Fruit fly (Drosophila melanogaster) whole organism, prepupa: ENCODE results near the gene CG14687.

Source experiments
- Blimp-1 ChIP-seq: fragments of 200-800 bp; sonication (Bioruptor generic); optimal IDR thresholded peaks from 3 replicates; lab custom pipeline; 2017; ENCODE audit warnings: missing biosample characterization, missing genetic modification characterization, mild to moderate bottlenecking, moderate library complexity, missing genetic modification reagents
- CG10631 ChIP-seq: fragments of 200-800 bp; sonication (Bioruptor generic); optimal IDR thresholded peaks from 2 replicates; lab custom pipeline; 2016; ENCODE audit warnings: missing biosample characterization, missing genetic modification characterization
- CG10669 ChIP-seq: fragments of 200-800 bp; sonication (Bioruptor generic); optimal IDR thresholded peaks from 3 replicates; lab custom pipeline; 2018; ENCODE audit warnings: missing biosample characterization, mild to moderate bottlenecking, missing genetic modification characterization, moderate library complexity
- CG11902 ChIP-seq: fragments of 200-800 bp; sonication (Bioruptor generic); optimal IDR thresholded peaks from 3 replicates; lab custom pipeline; 2016; ENCODE audit warnings: missing biosample characterization, missing genetic modification characterization
- CG15336 ChIP-seq: fragments of 200-800 bp; sonication (Bioruptor generic); IDR thresholded peaks from 2 replicates; pipeline ENCODE4 v1.3.6; 2022; ENCODE audit warnings: missing biosample characterization, missing genetic modification characterization
- CG16779 ChIP-seq: fragments of 200-800 bp; sonication (Bioruptor generic); optimal IDR thresholded peaks from 3 replicates; lab custom pipeline; 2017; ENCODE audit warnings: missing biosample characterization, mild to moderate bottlenecking, missing genetic modification characterization
- CG3032 ChIP-seq: fragments of 200-800 bp; optimal IDR thresholded peaks from 2 replicates; lab custom pipeline; 2019; ENCODE audit warnings: missing biosample characterization, mild to moderate bottlenecking, missing genetic modification characterization, moderate library complexity
- CG31627 ChIP-seq: fragments of 200-800 bp; sonication (Bioruptor generic); optimal IDR thresholded peaks from 3 replicates; lab custom pipeline; 2016; ENCODE audit warnings: missing biosample characterization, missing genetic modification characterization
- CG4318 ChIP-seq: fragments of 200-800 bp; sonication (Bioruptor generic); optimal IDR thresholded peaks from 3 replicates; lab custom pipeline; 2017; ENCODE audit warnings: missing biosample characterization, mild to moderate bottlenecking, missing genetic modification characterization
- CG6163 ChIP-seq: fragments of 200-800 bp; sonication (Bioruptor generic); IDR thresholded peaks from 3 replicates; pipeline ENCODE4 v1.3.6; 2022; ENCODE audit warnings: missing biosample characterization, missing genetic modification characterization
- CG6276 ChIP-seq: fragments of 200-800 bp; sonication (Bioruptor generic); optimal IDR thresholded peaks from 2 replicates; lab custom pipeline; 2017; ENCODE audit warnings: missing biosample characterization, mild to moderate bottlenecking, missing genetic modification characterization
- CG6792 ChIP-seq: fragments of 200-800 bp; sonication (Bioruptor generic); optimal IDR thresholded peaks from 3 replicates; lab custom pipeline; 2016; ENCODE audit warnings: missing biosample characterization, missing genetic modification characterization
- CG6808 ChIP-seq: fragments of 200-800 bp; sonication (Bioruptor generic); optimal IDR thresholded peaks from 3 replicates; lab custom pipeline; 2017; ENCODE audit warnings: missing biosample characterization, missing genetic modification characterization, mild to moderate bottlenecking, moderate library complexity, missing genetic modification reagents
- CG6854 ChIP-seq: fragments of 200-800 bp; sonication (Bioruptor generic); optimal IDR thresholded peaks from 2 replicates; lab custom pipeline; 2017; ENCODE audit warnings: missing biosample characterization, mild to moderate bottlenecking, missing genetic modification characterization
- CG8632 ChIP-seq: fragments of 200-800 bp; sonication (Bioruptor generic); optimal IDR thresholded peaks from 3 replicates; lab custom pipeline; 2016; ENCODE audit warnings: missing biosample characterization, missing genetic modification characterization
- CG9139 ChIP-seq: fragments of 200-800 bp; sonication (Bioruptor generic); optimal IDR thresholded peaks from 3 replicates; lab custom pipeline; 2017; ENCODE audit warnings: missing biosample characterization, mild to moderate bottlenecking, missing genetic modification characterization
- Eip75B ChIP-seq: fragments of 200-800 bp; sonication (Bioruptor generic); optimal IDR thresholded peaks from 3 replicates; lab custom pipeline; 2016; ENCODE audit warnings: missing biosample characterization, missing genetic modification characterization
- Eip78C ChIP-seq: fragments of 200-800 bp; sonication (Bioruptor generic); peaks from one replicate; lab custom pipeline; 2016; ENCODE audit warnings: missing biosample characterization, missing genetic modification characterization
- Ets21C ChIP-seq: fragments of 200-800 bp; sonication (Bioruptor generic); optimal IDR thresholded peaks from 3 replicates; lab custom pipeline; 2016; ENCODE audit warnings: missing biosample characterization, missing genetic modification characterization
- Gug ChIP-seq: fragments of 200-800 bp; sonication (Bioruptor generic); IDR thresholded peaks from 2 replicates; pipeline ENCODE4 v1.3.6; 2022; ENCODE audit warnings: missing biosample characterization, missing genetic modification characterization
- Hr38 ChIP-seq: sonication (Bioruptor generic); optimal IDR thresholded peaks from 2 replicates; lab custom pipeline; 2016; ENCODE audit warnings: missing biosample characterization, missing genetic modification characterization
- Hr39 ChIP-seq: fragments of 200-800 bp; sonication (Bioruptor generic); optimal IDR thresholded peaks from 2 replicates; lab custom pipeline; 2016; ENCODE audit warnings: missing biosample characterization, missing genetic modification characterization
- Hr4 ChIP-seq: fragments of 200-800 bp; sonication (Bioruptor generic); optimal IDR thresholded peaks from 3 replicates; lab custom pipeline; 2016; ENCODE audit warnings: missing biosample characterization, missing genetic modification characterization
- Lpt ChIP-seq: fragments of 200-800 bp; sonication (Bioruptor generic); optimal IDR thresholded peaks from 3 replicates; lab custom pipeline; 2016; ENCODE audit warnings: missing biosample characterization, missing genetic modification characterization
- Met ChIP-seq: fragments of 200-800 bp; sonication (Bioruptor generic); optimal IDR thresholded peaks from 3 replicates; lab custom pipeline; 2016; ENCODE audit warnings: missing biosample characterization, missing genetic modification characterization
- Smox ChIP-seq: fragments of 200-800 bp; sonication (Bioruptor generic); optimal IDR thresholded peaks from 3 replicates; lab custom pipeline; 2016; ENCODE audit warnings: missing biosample characterization, missing genetic modification characterization
- Sox14 ChIP-seq: fragments of 200-800 bp; sonication (Bioruptor generic); optimal IDR thresholded peaks from 3 replicates; lab custom pipeline; 2016; ENCODE audit warnings: missing biosample characterization, missing genetic modification characterization
- Sox15 ChIP-seq: fragments of 200-800 bp; sonication (Bioruptor generic); optimal IDR thresholded peaks from 3 replicates; lab custom pipeline; 2016; ENCODE audit warnings: missing biosample characterization, missing genetic modification characterization
- achi ChIP-seq: fragments of 200-800 bp; sonication (Bioruptor generic); optimal IDR thresholded peaks from 3 replicates; lab custom pipeline; 2016; ENCODE audit warnings: missing biosample characterization, missing genetic modification characterization
- cyc ChIP-seq: fragments of 200-800 bp; sonication (Bioruptor generic); optimal IDR thresholded peaks from 3 replicates; lab custom pipeline; 2016; ENCODE audit warnings: missing biosample characterization, missing genetic modification characterization
- dac ChIP-seq: fragments of 200-800 bp; sonication (Bioruptor generic); optimal IDR thresholded peaks from 2 replicates; lab custom pipeline; 2017; ENCODE audit warnings: missing biosample characterization, mild to moderate bottlenecking, missing genetic modification characterization
- esn ChIP-seq: fragments of 200-800 bp; sonication (Bioruptor generic); optimal IDR thresholded peaks from 2 replicates; lab custom pipeline; 2016; ENCODE audit warnings: missing biosample characterization, mild to moderate bottlenecking, missing genetic modification characterization, moderate library complexity
- fd59A ChIP-seq: fragments of 200-800 bp; sonication (Bioruptor generic); optimal IDR thresholded peaks from 2 replicates; lab custom pipeline; 2017; ENCODE audit warnings: missing biosample characterization, mild to moderate bottlenecking, missing genetic modification characterization, missing genetic modification reagents
- fkh ChIP-seq: fragments of 200-800 bp; sonication (Bioruptor generic); optimal IDR thresholded peaks from 3 replicates; lab custom pipeline; 2017; ENCODE audit warnings: missing biosample characterization, mild to moderate bottlenecking, missing genetic modification characterization, moderate library complexity
- lz ChIP-seq: fragments of 200-800 bp; sonication (Bioruptor generic); optimal IDR thresholded peaks from 3 replicates; lab custom pipeline; 2016; ENCODE audit warnings: missing biosample characterization, missing genetic modification characterization
- net ChIP-seq: fragments of 200-800 bp; sonication (Bioruptor generic); optimal IDR thresholded peaks from 3 replicates; lab custom pipeline; 2016; ENCODE audit warnings: missing biosample characterization, missing genetic modification characterization
- pdm3 ChIP-seq: fragments of 200-800 bp; sonication (Bioruptor generic); optimal IDR thresholded peaks from 3 replicates; lab custom pipeline; 2016; ENCODE audit warnings: missing biosample characterization, missing genetic modification characterization
- salr ChIP-seq, 2 experiments: fragments of 200-800 bp; sonication (Bioruptor generic); optimal IDR thresholded peaks; 3 replicates each; lab custom pipeline; 2016 to 2018; ENCODE audit warnings: missing biosample characterization in 2 of 2, missing genetic modification characterization in 2 of 2, mild to moderate bottlenecking in 1 of 2
- ss ChIP-seq, 2 experiments: fragments of 200-800 bp; sonication (Bioruptor generic); optimal IDR thresholded peaks; 2 replicates in 1 of 2; 3 replicates in 1 of 2; lab custom pipeline; 2017 to 2018; ENCODE audit warnings: mild to moderate bottlenecking in 2 of 2, missing biosample characterization in 2 of 2, missing genetic modification characterization in 2 of 2, moderate library complexity in 1 of 2
- topi ChIP-seq: fragments of 200-800 bp; sonication (Bioruptor generic); optimal IDR thresholded peaks from 3 replicates; lab custom pipeline; 2016; ENCODE audit warnings: missing biosample characterization, missing genetic modification characterization

Gene CG14687

DNA sequence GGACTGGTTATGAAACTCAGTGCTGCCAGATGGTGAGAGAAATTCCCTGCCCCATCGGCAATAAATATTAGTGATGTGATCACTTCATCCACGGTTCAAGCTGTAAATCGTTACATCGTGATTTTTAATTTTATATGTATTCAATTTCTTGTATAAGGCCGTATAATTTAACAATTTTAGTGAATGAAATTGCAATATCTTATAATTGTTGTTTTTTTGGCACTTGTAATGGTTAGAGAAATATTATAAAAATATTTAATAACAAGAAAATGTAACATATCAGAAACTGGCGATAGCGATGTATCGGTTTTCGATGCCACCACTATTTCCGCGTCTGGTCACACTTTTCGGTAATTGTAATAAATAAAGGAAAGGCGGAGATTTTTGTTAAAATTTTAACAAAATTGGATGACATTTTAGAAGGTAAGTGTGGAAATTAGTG lies 8.6 kb upstream of the CG14687 start, which contains the start of the genes mRpL37 and Rbp1 (continued):
- TF ChIP-seq Sox15 (peak; percentile 67), esn (GFP tag; lab: Kevin White, UChicago) (peak; percentile 73), Hr39 (peak; percentile 72), Blimp-1 (peak; percentile 26), CG6792 (peak; percentile 52), CG11902 (GFP tag; lab: Kevin White, UChicago) (peak; percentile 68), ss (GFP tag; optimal IDR thresholded peaks at IDR 0.05; lab: Kevin White, UChicago) (no peak), Met (GFP tag; lab: Kevin White, UChicago) (no peak), salr (GFP tag; optimal IDR thresholded peaks at IDR 0.05; lab: Kevin White, UChicago) (no peak), CG9139 (no peak), pdm3 (peak; percentile 70), Gug (GFP tag; lab: Robert Waterston, UW) (peak; percentile 16; the same call in 1 of the 2 replicates), fkh (GFP tag; lab: Kevin White, UChicago) (no peak), CG4318 (peak; percentile 58), dac (GFP tag; lab: Kevin White, UChicago) (no peak)

DNA sequence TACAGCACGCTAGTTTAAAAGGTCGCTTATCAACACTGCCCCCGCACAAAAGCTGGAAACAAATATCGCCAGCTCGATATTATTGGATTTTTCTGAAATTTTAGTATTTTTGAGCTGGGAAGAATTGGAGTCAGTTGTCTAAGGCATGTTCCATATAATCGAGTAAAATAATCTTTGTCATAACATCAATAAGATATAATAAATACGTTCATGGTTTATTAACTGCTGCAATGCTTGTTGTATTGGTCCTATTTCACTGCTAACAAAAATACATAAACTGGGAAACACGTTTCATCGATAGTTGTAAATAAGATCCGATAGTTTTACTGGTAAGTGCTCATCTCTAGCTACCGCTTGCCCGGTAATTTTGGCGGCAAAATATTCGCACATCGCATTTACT lies 4.5 kb upstream of the CG14687 start, which contains the start of the genes Art1 and Mcm5:
Art1 (minus strand) TSS at position 41 of the 400 bp plus-strand sequence.
Mcm5 (plus strand) TSS at position 339 of the 400 bp plus-strand sequence.
- TF ChIP-seq CG6163 (GFP tag; lab: Robert Waterston, UW) = no peak
- no peak for TF ChIP-seq CG4318
- peak; percentile 48 for TF ChIP-seq CG3032 (tag; lab: Kevin White, UChicago)
- TF ChIP-seq dac (GFP tag; lab: Kevin White, UChicago) = no peak
- peak; percentile 20 for TF ChIP-seq pdm3
- TF ChIP-seq CG15336 (GFP tag; lab: Robert Waterston, UW) = no peak
- no peak for TF ChIP-seq CG6854
- TF ChIP-seq CG10631 (GFP tag; lab: Kevin White, UChicago) = peak; percentile 50
- TF ChIP-seq Eip75B (GFP tag; lab: Kevin White, UChicago) = no peak
- TF ChIP-seq Gug (GFP tag; lab: Robert Waterston, UW) = no peak
- TF ChIP-seq Hr39 = peak; percentile 53
- TF ChIP-seq Hr38 (GFP tag; lab: Kevin White, UChicago) = no peak
- TF ChIP-seq CG16779 = no peak
- TF ChIP-seq Hr4 (GFP tag; lab: Kevin White, UChicago) = peak; percentile 2
- no peak for TF ChIP-seq Sox15
- peak; percentile 60 for TF ChIP-seq CG31627 (GFP tag; lab: Kevin White, UChicago)
- peak; percentile 53 for TF ChIP-seq lz (GFP tag; lab: Kevin White, UChicago)
- TF ChIP-seq Lpt (GFP tag; lab: Kevin White, UChicago) = no peak
- no peak for TF ChIP-seq CG6792
- no peak for TF ChIP-seq CG10669
- TF ChIP-seq Smox (GFP tag; lab: Kevin White, UChicago) = no peak
- peak; percentile 40 for TF ChIP-seq Ets21C (GFP tag; lab: Kevin White, UChicago)
- TF ChIP-seq Sox14 (GFP tag; lab: Kevin White, UChicago) = peak; percentile 72
- TF ChIP-seq achi (GFP tag; lab: Kevin White, UChicago) = no peak
- no peak for TF ChIP-seq Eip78C (GFP tag; lab: Kevin White, UChicago)
- peak; percentile 46 for TF ChIP-seq cyc (GFP tag; lab: Kevin White, UChicago)
- TF ChIP-seq net (GFP tag; lab: Kevin White, UChicago) = no peak
- no peak for TF ChIP-seq Blimp-1
- TF ChIP-seq CG6276 (GFP tag; lab: Kevin White, UChicago) = no peak
- TF ChIP-seq esn (GFP tag; lab: Kevin White, UChicago) = peak; percentile 58
- peak; percentile 14 for TF ChIP-seq CG8632 (GFP tag; lab: Kevin White, UChicago)
- TF ChIP-seq topi (GFP tag; lab: Kevin White, UChicago) = peak; percentile 49
- TF ChIP-seq salr (GFP tag; optimal IDR thresholded peaks at IDR 0.05; lab: Kevin White, UChicago) = no peak

DNA sequence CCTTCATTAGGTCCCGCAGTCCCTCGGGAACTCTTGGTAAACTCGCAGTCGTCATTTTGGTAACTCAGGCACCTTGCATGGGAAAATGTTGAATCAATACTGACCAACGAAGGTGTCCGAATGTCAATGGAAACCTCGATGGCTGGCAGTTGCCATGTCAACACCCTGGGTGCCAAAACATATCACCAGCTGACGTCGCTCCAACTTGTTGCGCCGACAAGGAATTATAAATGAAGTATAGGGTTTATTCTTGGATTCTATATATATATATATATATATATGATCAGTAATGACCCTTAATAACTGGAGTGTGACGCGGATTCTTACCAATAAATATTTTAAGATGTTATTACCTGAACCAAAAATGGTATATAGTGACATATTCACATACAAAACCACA lies 11.2 kb downstream of the CG14687 start, which contains the start of gene CG14692:
CG14692 (minus strand) TSS at position 101 of the 400 bp plus-strand sequence.
- TF ChIP-seq CG6808 (GFP tag; lab: Kevin White, UChicago) (no peak), CG9139 (no peak), topi (GFP tag; lab: Kevin White, UChicago) (no peak), dac (GFP tag; lab: Kevin White, UChicago) (no peak), CG6792 (no peak), Sox14 (GFP tag; lab: Kevin White, UChicago) (no peak), CG31627 (GFP tag; lab: Kevin White, UChicago) (no peak), fd59A (GFP tag; lab: Kevin White, UChicago) (no peak), Met (GFP tag; lab: Kevin White, UChicago) (no peak), esn (GFP tag; lab: Kevin White, UChicago) (no peak), CG11902 (GFP tag; lab: Kevin White, UChicago) (no peak)
- TF ChIP-seq, all 60 proteins: peak for 0
